Worm (Caenorhabditis elegans): ENCODE data around the gene Y25C1A.2.

Y25C1A.2 gene

ce11 chrII:3076915-3077314, 35.5 kb upstream of the Y25C1A.2 start, which contains the start of gene Y25C1A.8 (continued):
- peak; percentile 45; the same call in 1 of the 2 replicates for TF ChIP-seq mdt-29 (GFP tag; IDR thresholded peaks at IDR 0.05)
- no peak for TF ChIP-seq ceh-28 (tag; optimal IDR thresholded peaks at IDR 0.05)
- no peak for TF ChIP-seq attf-4 (tag; optimal IDR thresholded peaks at IDR 0.05)
- no peak for TF ChIP-seq zip-11 (GFP tag; IDR thresholded peaks at IDR 0.05)
- TF ChIP-seq tag-97 (GFP tag; IDR thresholded peaks at IDR 0.05) = no peak
- TF ChIP-seq daf-12 (tag; optimal IDR thresholded peaks at IDR 0.05) = no peak
- peak; percentile 70; the same call in 1 of the 2 replicates for TF ChIP-seq F44E2.7 (GFP tag; IDR thresholded peaks at IDR 0.05)
- TF ChIP-seq ZK337.2 (GFP tag; IDR thresholded peaks at IDR 0.05) = peak; percentile 61; the same call in 1 of the 2 replicates
- TF ChIP-seq dve-1 (tag; optimal IDR thresholded peaks at IDR 0.05; ENCODE audit: insufficient read depth) = peak; percentile 95
- no peak for TF ChIP-seq D1046.2 (GFP tag; IDR thresholded peaks at IDR 0.05)
- no peak for TF ChIP-seq lin-15B (tag; optimal IDR thresholded peaks at IDR 0.05)
- no peak for TF ChIP-seq T20F7.1 (GFP tag; optimal IDR thresholded peaks at IDR 0.05)
- TF ChIP-seq nhr-111 (GFP tag; optimal IDR thresholded peaks at IDR 0.05) = no peak
- no peak for TF ChIP-seq lin-39 (tag; optimal IDR thresholded peaks at IDR 0.05)
- no peak for TF ChIP-seq ceh-82 (tag; optimal IDR thresholded peaks at IDR 0.05)
- TF ChIP-seq lir-3 (tag; optimal IDR thresholded peaks at IDR 0.05) = no peak
- peak; percentile 96 for TF ChIP-seq mes-2 (tag; optimal IDR thresholded peaks at IDR 0.05; ENCODE audit: poor library complexity, severe bottlenecking)
- no peak for TF ChIP-seq nhr-41 (GFP tag; IDR thresholded peaks at IDR 0.05)
- no peak for TF ChIP-seq sdz-12 (GFP tag; optimal IDR thresholded peaks at IDR 0.05)
- 0 out of 2 replicates have a peak, but pooled peaks have one; percentile 31 for TF ChIP-seq Y48G9A.11 (GFP tag; IDR thresholded peaks at IDR 0.05)
- peak; percentile 86 for TF ChIP-seq ceh-20 (GFP tag; IDR thresholded peaks at IDR 0.05)
- TF ChIP-seq dmd-9 (GFP tag; IDR thresholded peaks at IDR 0.05) = peak; percentile 71
- TF ChIP-seq unc-39 (tag; optimal IDR thresholded peaks at IDR 0.05) = no peak
- TF ChIP-seq Y75B8A.6 (GFP tag; IDR thresholded peaks at IDR 0.05) = no peak

- TF ChIP-seq Y75B8A.6 (GFP tag; IDR thresholded peaks at IDR 0.05) (0 out of 2 replicates have a peak, but pooled peaks have one; percentile 42), ces-1 (GFP tag; optimal IDR thresholded peaks at IDR 0.05) (no peak)
These were observed 33.9 kb upstream of the Y25C1A.2 start, which contains the start of gene copb-1 for ce11 chrII:3078496-3078895. Gene copb-1, plus strand, starts transcription at chrII:3078796.

- TF ChIP-seq rbr-2 (tag; optimal IDR thresholded peaks at IDR 0.05) (no peak), set-16 (GFP tag; IDR thresholded peaks at IDR 0.05) (peak; percentile 51), egl-43 (GFP tag; IDR thresholded peaks at IDR 0.05) (no peak), daf-12 (tag; optimal IDR thresholded peaks at IDR 0.05) (no peak)
These were observed 25.3 kb upstream of the Y25C1A.2 start for ce11 chrII:3087134-3087533.

ce11 chrII:3091268-3091667, 21.1 kb upstream of the Y25C1A.2 start, which contains the start of gene srg-21:
Gene srg-21, minus strand, starts transcription at chrII:3091368.
- no peak for TF ChIP-seq attf-4 (tag; optimal IDR thresholded peaks at IDR 0.05)
- no peak for TF ChIP-seq nhr-111 (GFP tag; optimal IDR thresholded peaks at IDR 0.05)
- no peak for TF ChIP-seq saeg-2 (GFP tag; IDR thresholded peaks at IDR 0.05)
- no peak for TF ChIP-seq dmd-8 (GFP tag; IDR thresholded peaks at IDR 0.05)
- no peak for TF ChIP-seq ctbp-1 (GFP tag; IDR thresholded peaks at IDR 0.05)
- no peak for TF ChIP-seq unc-39 (tag; optimal IDR thresholded peaks at IDR 0.05)
- no peak for TF ChIP-seq ceh-28 (tag; optimal IDR thresholded peaks at IDR 0.05)
- no peak for TF ChIP-seq snpc-4 (tag; optimal IDR thresholded peaks at IDR 0.05)
- no peak for TF ChIP-seq ceh-20 (GFP tag; IDR thresholded peaks at IDR 0.05)
- no peak for TF ChIP-seq rbr-2 (tag; optimal IDR thresholded peaks at IDR 0.05)
- TF ChIP-seq nhr-102 (tag; optimal IDR thresholded peaks at IDR 0.05) = no peak
- no peak for TF ChIP-seq F49E8.2 (tag; optimal IDR thresholded peaks at IDR 0.05; ENCODE audit: borderline replicate concordance)
- TF ChIP-seq nhr-77 (tag; optimal IDR thresholded peaks at IDR 0.05) = no peak
- TF ChIP-seq F37D6.2 (tag; optimal IDR thresholded peaks at IDR 0.05) = no peak
- TF ChIP-seq nhr-42 (GFP tag; IDR thresholded peaks at IDR 0.05) = no peak
